Fruit fly (Drosophila melanogaster) whole organism, adult: ENCODE results near the gene CG15177.

Experiments used
- CG11617 ChIP-seq: fragments of 200-800 bp; sonication (Bioruptor generic); optimal IDR thresholded peaks from 2 replicates; lab custom pipeline; 2017; ENCODE audit warnings: mild to moderate bottlenecking, missing biosample characterization, missing genetic modification reagents, missing genetic modification characterization
- CG12768 ChIP-seq: fragments of 200-800 bp; sonication (Bioruptor generic); optimal IDR thresholded peaks from 2 replicates; lab custom pipeline; 2017; ENCODE audit warnings: missing biosample characterization, missing genetic modification characterization, mild to moderate bottlenecking, moderate library complexity, missing genetic modification reagents
- CG14711 ChIP-seq: fragments of 200-800 bp; sonication (Bioruptor generic); optimal IDR thresholded peaks from 2 replicates; lab custom pipeline; 2018; ENCODE audit warnings: missing biosample characterization, mild to moderate bottlenecking, missing genetic modification characterization, moderate library complexity
- CG1620 ChIP-seq: fragments of 200-800 bp; sonication (Bioruptor generic); optimal IDR thresholded peaks from 2 replicates; lab custom pipeline; 2016; ENCODE audit warnings: missing biosample characterization, missing genetic modification characterization
- CG33017 ChIP-seq: fragments of 200-800 bp; sonication (Bioruptor generic); optimal IDR thresholded peaks from 2 replicates; lab custom pipeline; 2018; ENCODE audit warnings: missing biosample characterization, mild to moderate bottlenecking, missing genetic modification characterization, moderate library complexity
- CG5204 ChIP-seq: fragments of 200-800 bp; sonication (Bioruptor generic); optimal IDR thresholded peaks from 2 replicates; lab custom pipeline; 2016; ENCODE audit warnings: missing biosample characterization, missing genetic modification characterization
- CG7045 ChIP-seq: fragments of 200-800 bp; sonication (Bioruptor generic); optimal IDR thresholded peaks from 2 replicates; lab custom pipeline; 2017; ENCODE audit warnings: missing biosample characterization, mild to moderate bottlenecking, missing genetic modification characterization
- CG7101 ChIP-seq: fragments of 200-800 bp; sonication (Bioruptor generic); optimal IDR thresholded peaks from 2 replicates; lab custom pipeline; 2018; ENCODE audit warnings: missing biosample characterization, mild to moderate bottlenecking, missing genetic modification characterization, moderate library complexity
- Clk ChIP-seq: fragments of 200-800 bp; sonication (Bioruptor generic); optimal IDR thresholded peaks from 2 replicates; lab custom pipeline; 2017; ENCODE audit warnings: missing biosample characterization, missing genetic modification characterization
- Crg-1 ChIP-seq: fragments of 200-800 bp; sonication (Bioruptor generic); optimal IDR thresholded peaks from 2 replicates; lab custom pipeline; 2016; ENCODE audit warnings: missing biosample characterization, missing genetic modification characterization
- Hr96 ChIP-seq: fragments of 200-800 bp; sonication (Bioruptor generic); optimal IDR thresholded peaks from 2 replicates; lab custom pipeline; 2016; ENCODE audit warnings: missing biosample characterization, missing genetic modification characterization
- Mnt ChIP-seq: fragments of 200-800 bp; sonication (Bioruptor generic); optimal IDR thresholded peaks from 2 replicates; lab custom pipeline; 2016; ENCODE audit warnings: missing biosample characterization, mild to moderate bottlenecking, missing genetic modification characterization
- bab1 ChIP-seq: fragments of 200-800 bp; sonication (Bioruptor generic); optimal IDR thresholded peaks from 3 replicates; lab custom pipeline; 2019; ENCODE audit warnings: missing biosample characterization, mild to moderate bottlenecking, missing genetic modification characterization, moderate library complexity
- cic ChIP-seq: fragments of 200-800 bp; sonication (Bioruptor generic); optimal IDR thresholded peaks from 2 replicates; lab custom pipeline; 2017; ENCODE audit warnings: missing biosample characterization, mild to moderate bottlenecking, missing genetic modification characterization, moderate library complexity
- cnc ChIP-seq, 2 experiments: fragments of >200 bp; optimal IDR thresholded peaks; 2 replicates each; lab custom pipeline; 2017
- kay ChIP-seq: fragments of 200-800 bp; sonication (Bioruptor generic); peaks from one replicate; lab custom pipeline; 2016; ENCODE audit warnings: missing biosample characterization, missing genetic modification characterization, borderline replicate concordance
- ovo ChIP-seq: fragments of 200-800 bp; sonication (Bioruptor generic); optimal IDR thresholded peaks from 2 replicates; lab custom pipeline; 2016; ENCODE audit warnings: missing biosample characterization, missing genetic modification characterization
- pad ChIP-seq: fragments of 200-800 bp; sonication (Bioruptor generic); optimal IDR thresholded peaks from 3 replicates; lab custom pipeline; 2017; ENCODE audit warnings: missing biosample characterization, missing genetic modification characterization, mild to moderate bottlenecking, moderate library complexity, missing genetic modification reagents
- tj ChIP-seq: fragments of 200-800 bp; sonication (Bioruptor generic); optimal IDR thresholded peaks from 3 replicates; lab custom pipeline; 2017; ENCODE audit warnings: missing biosample characterization, mild to moderate bottlenecking, missing genetic modification characterization, moderate library complexity
- toe ChIP-seq: fragments of 200-800 bp; sonication (Bioruptor generic); optimal IDR thresholded peaks from 2 replicates; lab custom pipeline; 2016; ENCODE audit warnings: missing biosample characterization, missing genetic modification characterization

Gene CG15177

DNA sequence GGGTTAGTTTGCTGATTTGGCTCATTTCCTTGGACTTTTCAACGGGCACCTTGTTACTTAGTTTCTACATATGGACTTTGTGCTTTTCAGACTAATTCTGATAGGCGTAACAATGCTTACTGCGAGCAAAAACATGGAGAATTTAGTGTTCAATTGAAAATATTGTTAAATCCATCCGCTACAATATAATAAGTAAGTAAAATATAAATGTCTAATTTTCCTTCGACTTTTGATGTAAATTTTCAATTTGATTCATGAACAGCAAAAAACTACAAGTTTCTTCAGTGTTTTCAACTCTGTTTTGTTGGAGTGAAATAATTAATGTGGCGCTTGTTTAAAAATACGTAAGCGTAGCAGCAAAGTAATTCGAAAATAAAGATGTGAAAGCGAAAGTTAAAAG is 20.3 kb downstream of the CG15177 start, which contains the start of gene glob2:
Gene glob2 (minus strand): TSS at position 101 of the 400 bp plus-strand sequence.
- no peak for TF ChIP-seq CG12768
- no peak for TF ChIP-seq CG11617 (GFP tag; lab: Kevin White, UChicago)
- TF ChIP-seq pad: no peak
- no peak for TF ChIP-seq cic (GFP tag; lab: Kevin White, UChicago)
- TF ChIP-seq CG14711 (tag; lab: Kevin White, UChicago): no peak
- no peak for TF ChIP-seq Hr96 (GFP tag; lab: Kevin White, UChicago)
- no peak for TF ChIP-seq bab1 (GFP tag; lab: Kevin White, UChicago)
- no peak for TF ChIP-seq tj (GFP tag; lab: Kevin White, UChicago)
- no peak for TF ChIP-seq CG1620 (GFP tag; lab: Kevin White, UChicago)
- no peak for TF ChIP-seq CG7045 (GFP tag; lab: Kevin White, UChicago)
- no peak for TF ChIP-seq Clk (GFP tag; lab: Kevin White, UChicago)
- no peak for TF ChIP-seq ovo (GFP tag; lab: Kevin White, UChicago)
- no peak for TF ChIP-seq cnc (optimal IDR thresholded peaks at IDR 0.05; lab: Kevin White, UChicago)
- no peak for TF ChIP-seq CG33017
- no peak for TF ChIP-seq CG5204
- TF ChIP-seq Crg-1 (GFP tag; lab: Kevin White, UChicago): no peak
- TF ChIP-seq Mnt (GFP tag; lab: Kevin White, UChicago): no peak
- no peak for TF ChIP-seq toe
- TF ChIP-seq CG7101 (tag; lab: Kevin White, UChicago): no peak
- TF ChIP-seq kay (GFP tag; lab: Kevin White, UChicago): no peak

DNA sequence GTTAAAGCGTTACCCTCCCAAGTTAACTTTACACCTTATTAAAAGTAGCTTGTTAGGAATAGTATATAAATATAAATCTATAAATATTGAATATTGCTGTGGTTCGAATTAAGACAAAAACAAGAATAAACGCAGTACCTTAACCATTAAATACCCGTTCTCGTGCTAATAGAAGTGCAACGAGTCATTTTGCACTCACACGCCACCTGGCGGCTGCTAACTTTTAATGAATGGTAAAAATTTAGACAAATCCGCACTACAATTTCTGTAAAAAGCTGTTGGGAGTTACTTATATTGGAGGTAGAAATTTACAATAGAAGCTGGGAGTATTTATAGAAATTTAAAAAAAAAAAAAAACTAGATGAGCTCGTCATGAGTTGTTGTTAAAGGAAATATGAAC is 24.0 kb downstream of the CG15177 start:
- TF ChIP-seq CG5204: no peak
- TF ChIP-seq toe: no peak
- TF ChIP-seq CG7101 (tag; lab: Kevin White, UChicago): no peak
- no peak for TF ChIP-seq CG14711 (tag; lab: Kevin White, UChicago)
- no peak for TF ChIP-seq cnc (optimal IDR thresholded peaks at IDR 0.05; lab: Kevin White, UChicago)
- no peak for TF ChIP-seq kay (GFP tag; lab: Kevin White, UChicago)
- TF ChIP-seq CG12768: no peak
- no peak for TF ChIP-seq Mnt (GFP tag; lab: Kevin White, UChicago)
- no peak for TF ChIP-seq bab1 (GFP tag; lab: Kevin White, UChicago)
- TF ChIP-seq ovo (GFP tag; lab: Kevin White, UChicago): no peak
- TF ChIP-seq tj (GFP tag; lab: Kevin White, UChicago): no peak
- no peak for TF ChIP-seq Hr96 (GFP tag; lab: Kevin White, UChicago)
- no peak for TF ChIP-seq Clk (GFP tag; lab: Kevin White, UChicago)
- TF ChIP-seq CG11617 (GFP tag; lab: Kevin White, UChicago): no peak
- no peak for TF ChIP-seq Crg-1 (GFP tag; lab: Kevin White, UChicago)
- no peak for TF ChIP-seq CG1620 (GFP tag; lab: Kevin White, UChicago)
- TF ChIP-seq cic (GFP tag; lab: Kevin White, UChicago): no peak
- no peak for TF ChIP-seq pad
- TF ChIP-seq CG33017: no peak
- TF ChIP-seq CG7045 (GFP tag; lab: Kevin White, UChicago): no peak

- TF ChIP-seq CG33017: no peak
- no peak for TF ChIP-seq CG7101 (tag; lab: Kevin White, UChicago)
- TF ChIP-seq Hr96 (GFP tag; lab: Kevin White, UChicago): no peak
- TF ChIP-seq Crg-1 (GFP tag; lab: Kevin White, UChicago): no peak
- no peak for TF ChIP-seq tj (GFP tag; lab: Kevin White, UChicago)
- no peak for TF ChIP-seq CG12768
- no peak for TF ChIP-seq CG7045 (GFP tag; lab: Kevin White, UChicago)
- no peak for TF ChIP-seq cic (GFP tag; lab: Kevin White, UChicago)
- TF ChIP-seq ovo (GFP tag; lab: Kevin White, UChicago): no peak
- TF ChIP-seq CG11617 (GFP tag; lab: Kevin White, UChicago): no peak
- no peak for TF ChIP-seq bab1 (GFP tag; lab: Kevin White, UChicago)
- TF ChIP-seq cnc (optimal IDR thresholded peaks at IDR 0.05; lab: Kevin White, UChicago): no peak
- no peak for TF ChIP-seq Clk (GFP tag; lab: Kevin White, UChicago)
Observed at dm6 chr3R:6600942-6601341, 28.2 kb downstream of the CG15177 start, which contains the start of gene CG31482. Gene CG31482 (plus strand): TSS chr3R:6601242.

- TF ChIP-seq kay (GFP tag; lab: Kevin White, UChicago): no peak
- no peak for TF ChIP-seq toe
- no peak for TF ChIP-seq bab1 (GFP tag; lab: Kevin White, UChicago)
- TF ChIP-seq Hr96 (GFP tag; lab: Kevin White, UChicago): no peak
- no peak for TF ChIP-seq tj (GFP tag; lab: Kevin White, UChicago)
Observed at dm6 chr3R:6597922-6598321, 31.2 kb downstream of the CG15177 start, which contains the start of gene CG1138. Gene CG1138 (minus strand): TSS chr3R:6598022.

DNA sequence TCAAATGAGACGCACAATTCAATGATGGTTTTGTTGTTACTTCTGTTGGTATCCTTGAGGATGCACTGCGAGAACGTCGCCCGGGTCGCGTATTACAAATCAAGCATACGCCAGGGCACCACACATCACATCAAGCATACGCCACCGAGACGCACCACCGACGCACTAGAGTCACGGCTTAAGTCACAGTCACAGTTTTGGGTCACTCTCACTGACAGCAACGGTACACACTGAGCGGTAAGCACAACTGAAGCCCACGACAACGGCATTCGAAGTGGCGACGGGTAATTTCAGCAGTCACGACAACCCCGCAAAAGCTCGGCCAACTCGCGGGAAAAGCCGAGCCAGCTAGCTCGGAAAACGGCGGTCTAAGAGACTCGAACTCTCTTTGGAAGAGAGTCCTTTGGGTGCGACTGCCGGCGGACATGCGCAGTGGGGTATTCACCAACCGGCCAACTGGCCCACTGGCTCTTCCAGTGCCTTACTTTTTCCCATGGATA is 36.0 kb downstream of the CG15177 start, which contains the start of gene dpr11:
Gene dpr11 (minus strand): TSS at position 263 of the 500 bp plus-strand sequence.
- no peak for TF ChIP-seq CG7101 (tag; lab: Kevin White, UChicago)
- TF ChIP-seq Hr96 (GFP tag; lab: Kevin White, UChicago): no peak
- no peak for TF ChIP-seq CG33017
- no peak for TF ChIP-seq ovo (GFP tag; lab: Kevin White, UChicago)
- no peak for TF ChIP-seq CG14711 (tag; lab: Kevin White, UChicago)
- TF ChIP-seq Clk (GFP tag; lab: Kevin White, UChicago): no peak
- no peak for TF ChIP-seq tj (GFP tag; lab: Kevin White, UChicago)
- TF ChIP-seq Crg-1 (GFP tag; lab: Kevin White, UChicago): no peak
- no peak for TF ChIP-seq CG7045 (GFP tag; lab: Kevin White, UChicago)
- TF ChIP-seq cic (GFP tag; lab: Kevin White, UChicago): no peak
- TF ChIP-seq CG12768: no peak
- no peak for TF ChIP-seq kay (GFP tag; lab: Kevin White, UChicago)
- no peak for TF ChIP-seq toe
- TF ChIP-seq CG1620 (GFP tag; lab: Kevin White, UChicago): no peak
- no peak for TF ChIP-seq cnc (optimal IDR thresholded peaks at IDR 0.05; lab: Kevin White, UChicago)
